Fruit fly (Drosophila melanogaster): ENCODE results near the gene CG5611.

dm6 chr3R:27643080-27643479 lies 7.2 kb upstream of the CG5611 start:
- TF ChIP-seq fd96Ca (GFP tag; IDR thresholded peaks at IDR 0.05) (no peak), CG17806 (tag; optimal IDR thresholded peaks at IDR 0.05) (no peak), CG8159 (tag; optimal IDR thresholded peaks at IDR 0.05) (no peak), CG13204 (GFP tag; optimal IDR thresholded peaks at IDR 0.05) (no peak), CG12605 (GFP tag; IDR thresholded peaks at IDR 0.05) (no peak), gl (tag; optimal IDR thresholded peaks at IDR 0.05) (no peak), Snoo (tag; optimal IDR thresholded peaks at IDR 0.05) (no peak), EcR (GFP tag; optimal IDR thresholded peaks at IDR 0.05) (no peak), CG34367 (tag; optimal IDR thresholded peaks at IDR 0.05) (no peak), CG8301 (tag; optimal IDR thresholded peaks at IDR 0.05) (no peak), rn (GFP tag; IDR thresholded peaks at IDR 0.05) (no peak), D1 (tag; optimal IDR thresholded peaks at IDR 0.05) (no peak), CG4496 (GFP tag; IDR thresholded peaks at IDR 0.05) (no peak)

Measured in whole organism, pupa.